Worm (Caenorhabditis elegans): Measurements from ENCODE around the gene C32B5.18.

ce11 chrII:932718-933117 lies 27.6 kb upstream of the C32B5.18 start, which contains the start of gene acs-15:
- no peak for TF ChIP-seq lin-13 (tag; optimal IDR thresholded peaks at IDR 0.05)
- no peak for TF ChIP-seq nhr-2 (tag; optimal IDR thresholded peaks at IDR 0.05)
- TF ChIP-seq pha-4 (tag; optimal IDR thresholded peaks at IDR 0.05) = no peak
- no peak for TF ChIP-seq sem-2 (GFP tag; optimal IDR thresholded peaks at IDR 0.05)
- TF ChIP-seq unc-62 (GFP tag; optimal IDR thresholded peaks at IDR 0.05) = no peak
- no peak for TF ChIP-seq ztf-11 (tag; optimal IDR thresholded peaks at IDR 0.05)
- TF ChIP-seq lsy-2 (tag; optimal IDR thresholded peaks at IDR 0.05) = no peak
- TF ChIP-seq elt-3 (tag; optimal IDR thresholded peaks at IDR 0.05) = no peak
- no peak for TF ChIP-seq drap-1 (GFP tag; optimal IDR thresholded peaks at IDR 0.05)
- no peak for TF ChIP-seq ceh-39 (tag; optimal IDR thresholded peaks at IDR 0.05)
- no peak for TF ChIP-seq mab-5 (tag; optimal IDR thresholded peaks at IDR 0.05)
- no peak for TF ChIP-seq ceh-83 (GFP tag; optimal IDR thresholded peaks at IDR 0.05)
- no peak for TF ChIP-seq nhr-12 (tag; optimal IDR thresholded peaks at IDR 0.05)
- no peak for TF ChIP-seq nhr-28 (tag; optimal IDR thresholded peaks at IDR 0.05)
